Worm (Caenorhabditis elegans) whole organism, midembryonic: ENCODE results near the gene arf-5.

ENCODE experiments used
- T22C8.4 ChIP-seq: fragments of 200-800 bp; sonication (Bioruptor generic); IDR thresholded peaks from 2 replicates; pipeline ENCODE4 v1.3.6; 2022; ENCODE audit warnings: missing genetic modification characterization, missing compliant biosample characterization
- flt-1 ChIP-seq: fragments of 200-800 bp; sonication (Bioruptor generic); IDR thresholded peaks from 2 replicates; pipeline ENCODE4 v1.3.6; 2022; ENCODE audit warnings: missing genetic modification characterization, missing compliant biosample characterization
- ref-1 ChIP-seq: fragments of 200-800 bp; sonication (Bioruptor generic); conservative IDR thresholded peaks from 2 replicates; pipeline ENCODE4 v1.3.6; 2022; ENCODE audit warnings: missing genetic modification reagents, missing genetic modification characterization, missing compliant biosample characterization
- tab-1 ChIP-seq: fragments of 200-800 bp; sonication (Bioruptor generic); IDR thresholded peaks from 2 replicates; pipeline ENCODE4 v1.3.6; 2022; ENCODE audit warnings: missing genetic modification characterization, missing compliant biosample characterization
- ztf-29 ChIP-seq: fragments of 200-800 bp; sonication (Bioruptor generic); IDR thresholded peaks from 2 replicates; pipeline ENCODE4 v1.3.6; 2022; ENCODE audit warnings: missing genetic modification reagents, missing genetic modification characterization, missing compliant biosample characterization

DNA sequence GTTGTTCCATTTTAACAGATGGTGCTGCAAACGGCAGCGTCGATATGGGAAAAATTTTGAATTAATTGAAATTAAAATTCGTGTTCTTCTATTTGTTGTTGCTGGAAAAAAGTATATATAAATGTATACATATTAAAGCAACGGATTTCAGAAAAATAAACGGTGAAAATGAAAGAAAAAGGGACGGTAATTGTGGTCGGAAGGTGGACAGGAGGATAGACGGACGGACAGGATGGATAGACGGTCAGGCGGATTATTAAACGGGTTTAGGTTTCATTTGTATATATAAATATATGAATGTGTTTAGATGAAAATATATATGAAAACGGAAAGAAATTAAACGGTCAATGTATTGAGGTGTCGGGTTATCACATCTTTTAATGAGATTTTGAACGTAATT, 47.1 kb downstream of the arf-5 start, which contains the start of gene nhr-31:
- TF ChIP-seq T22C8.4 (GFP tag; lab: Robert Waterston, UW) (no peak), flt-1 (GFP tag; lab: Robert Waterston, UW) (no peak), ref-1 (GFP tag; lab: Robert Waterston, UW) (no peak), ztf-29 (no peak), tab-1 (GFP tag; lab: Robert Waterston, UW) (no peak)
